Worm (Caenorhabditis elegans): Measurements from ENCODE around the gene B0218.7.

DNA sequence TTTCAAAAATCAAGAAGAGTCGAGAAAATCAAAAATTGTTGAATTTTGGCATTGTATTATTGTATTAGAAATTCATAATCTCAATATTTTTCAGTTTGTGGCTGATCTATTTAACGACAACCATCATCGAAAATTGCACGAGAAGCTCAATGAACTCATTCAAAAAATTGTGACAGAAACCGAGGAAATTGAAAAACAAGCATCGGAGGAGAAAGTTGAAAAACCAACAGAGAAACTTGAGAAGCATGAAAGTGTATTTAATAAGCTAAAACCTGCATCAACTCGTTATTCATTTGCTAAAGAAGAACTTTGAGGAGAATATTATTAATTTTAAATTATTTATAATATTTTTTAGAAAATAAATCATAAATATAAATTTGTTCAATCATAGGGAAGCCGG is 38.9 kb downstream of the B0218.7 start, which contains the start of gene ceph-41:
- TF ChIP-seq med-1 (GFP tag; optimal IDR thresholded peaks at IDR 0.05; ENCODE audit: insufficient read depth) (no peak), ref-1 (GFP tag; conservative IDR thresholded peaks at IDR 0.05) (no peak), ztf-29 (GFP tag; IDR thresholded peaks at IDR 0.05) (no peak), ztf-23 (GFP tag; IDR thresholded peaks at IDR 0.05) (no peak), klf-2 (GFP tag; conservative IDR thresholded peaks at IDR 0.05) (no peak)

All from whole organism, midembryonic.